Worm (Caenorhabditis elegans): ENCODE measurements around the gene gcy-6.

DNA sequence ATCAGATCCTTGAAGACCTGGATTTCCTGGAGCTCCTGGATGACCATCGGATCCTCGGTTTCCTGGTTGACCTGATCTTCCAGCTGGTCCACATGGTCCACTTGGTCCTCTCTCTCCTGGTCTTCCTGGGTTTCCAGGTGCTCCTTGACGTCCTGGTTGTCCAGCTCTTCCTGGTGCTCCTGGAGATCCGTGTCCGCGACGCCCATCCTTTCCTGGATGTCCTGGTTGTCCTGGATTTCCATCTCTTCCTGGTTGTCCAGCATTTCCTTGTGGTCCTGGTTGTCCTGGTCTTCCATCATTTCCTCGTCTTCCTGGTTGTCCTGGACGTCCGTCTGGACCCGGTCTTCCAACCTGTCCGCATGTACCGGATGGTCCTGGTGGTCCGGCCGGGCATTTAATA, 22.0 kb downstream of the gcy-6 start:
- no peak for TF ChIP-seq W03F9.2 (tag; optimal IDR thresholded peaks at IDR 0.05)
- TF ChIP-seq him-1 (tag; optimal IDR thresholded peaks at IDR 0.05), result no peak
- no peak for TF ChIP-seq dao-5 (tag; optimal IDR thresholded peaks at IDR 0.05)
